Worm (Caenorhabditis elegans): ENCODE data around the gene F11A5.16.

F11A5.16 gene

ce11 chrV:16210257-16211002 is at the start of gene F11A5.16:
F11A5.16 (plus strand) TSS chrV:16210952.
- TF ChIP-seq unc-62 (GFP tag; optimal IDR thresholded peaks at IDR 0.05) = no peak

- no peak for TF ChIP-seq unc-62 (GFP tag; optimal IDR thresholded peaks at IDR 0.05)
Measured at ce11 chrV:16162124-16162735, 48.5 kb upstream of the F11A5.16 start, which contains the start of the genes str-109 and F10A3.11. str-109 (minus strand) TSS chrV:16162224. F10A3.11 (plus strand) TSS chrV:16162685.

DNA sequence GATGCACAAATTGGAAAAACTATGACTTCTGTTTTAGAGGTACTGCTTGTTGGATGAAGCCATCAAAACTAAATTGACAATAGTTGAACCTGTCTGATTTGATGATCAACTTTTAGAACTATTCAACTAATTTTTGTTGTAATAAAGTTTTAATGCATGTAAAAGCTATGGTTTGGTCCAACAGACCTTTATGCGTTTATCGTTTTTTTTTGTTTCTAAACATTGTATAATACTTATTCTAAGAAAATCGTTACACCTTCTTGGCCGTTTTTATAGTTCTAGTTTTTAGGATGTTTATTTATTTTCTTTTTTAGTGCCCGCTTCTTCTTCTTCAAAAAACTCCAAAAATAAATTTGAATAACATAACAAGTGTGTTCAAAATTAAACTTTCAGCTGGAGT is 47.0 kb upstream of the F11A5.16 start, which contains the start of gene F10A3.12:
F10A3.12 (plus strand) TSS at position 301 of the 400 bp plus-strand sequence.
- TF ChIP-seq unc-62 (GFP tag; optimal IDR thresholded peaks at IDR 0.05) = no peak

DNA sequence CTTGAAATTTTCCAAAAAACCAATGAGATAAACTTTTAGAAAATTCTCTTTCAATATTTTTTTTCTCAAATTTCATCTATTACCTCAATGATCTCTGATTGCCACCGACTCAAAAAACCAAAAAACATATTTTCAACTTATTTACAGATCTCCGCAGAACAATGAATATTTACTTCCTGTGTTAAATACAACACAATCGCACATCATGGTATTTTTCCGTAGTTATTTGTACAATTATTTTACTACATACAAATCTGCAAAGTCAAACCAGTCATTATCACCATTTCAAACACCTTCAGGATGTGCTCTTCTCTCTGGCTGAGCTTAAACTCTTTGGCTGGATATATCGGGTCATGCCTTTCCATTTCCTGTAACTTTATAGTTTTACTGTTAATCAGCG is 44.8 kb upstream of the F11A5.16 start, which contains the start of gene str-108:
str-108 (plus strand) TSS at position 301 of the 400 bp plus-strand sequence.
- TF ChIP-seq unc-62 (GFP tag; optimal IDR thresholded peaks at IDR 0.05) = no peak

DNA sequence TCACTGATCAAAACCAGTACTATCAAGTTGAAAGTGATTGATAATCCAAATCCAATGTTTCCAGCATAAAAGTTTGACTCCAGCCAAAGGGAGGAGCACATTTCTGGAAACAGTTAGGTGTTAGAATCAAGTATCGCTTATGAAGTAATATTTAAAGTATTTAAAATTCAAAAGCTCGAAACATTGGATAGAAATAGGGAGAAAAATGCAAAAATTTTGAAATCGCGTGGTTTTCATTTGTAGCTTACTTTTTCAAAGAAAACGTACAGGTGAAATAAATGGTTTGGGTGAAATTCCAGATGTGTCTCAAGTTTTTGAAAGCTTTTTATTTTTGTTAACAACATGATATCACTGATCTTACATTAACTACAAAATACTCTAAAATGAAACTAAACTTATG is 41.7 kb upstream of the F11A5.16 start, which contains the start of gene str-111:
str-111 (minus strand) TSS at position 101 of the 400 bp plus-strand sequence.
- TF ChIP-seq unc-62 (GFP tag; optimal IDR thresholded peaks at IDR 0.05) = no peak

DNA sequence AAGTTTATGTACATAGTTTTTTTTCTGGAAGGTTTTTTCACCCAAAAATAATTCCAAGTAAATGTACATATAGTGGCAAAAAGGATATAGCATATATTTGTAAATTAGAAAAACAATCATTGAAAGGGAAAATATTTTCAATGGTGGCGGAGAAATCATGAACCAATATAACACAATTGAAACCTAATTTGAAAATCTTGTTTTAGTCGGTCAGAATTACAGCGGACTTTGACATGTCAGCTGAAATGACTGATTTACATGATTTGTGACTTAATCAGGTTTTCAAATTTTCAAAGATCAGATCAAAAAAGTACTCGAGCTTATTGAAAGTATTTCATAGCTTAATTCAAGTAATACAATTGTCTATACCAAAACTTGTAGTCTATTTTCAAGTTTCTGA is 39.0 kb upstream of the F11A5.16 start, which contains the start of gene K05D4.9:
K05D4.9 (minus strand) TSS at position 101 of the 400 bp plus-strand sequence.
- no peak for TF ChIP-seq unc-62 (GFP tag; optimal IDR thresholded peaks at IDR 0.05)

- TF ChIP-seq unc-62 (GFP tag; optimal IDR thresholded peaks at IDR 0.05) = no peak
Measured at ce11 chrV:16174109-16174508, 36.6 kb upstream of the F11A5.16 start.

ce11 chrV:16175227-16175626 is 35.5 kb upstream of the F11A5.16 start:
- TF ChIP-seq unc-62 (GFP tag; optimal IDR thresholded peaks at IDR 0.05) = no peak

DNA sequence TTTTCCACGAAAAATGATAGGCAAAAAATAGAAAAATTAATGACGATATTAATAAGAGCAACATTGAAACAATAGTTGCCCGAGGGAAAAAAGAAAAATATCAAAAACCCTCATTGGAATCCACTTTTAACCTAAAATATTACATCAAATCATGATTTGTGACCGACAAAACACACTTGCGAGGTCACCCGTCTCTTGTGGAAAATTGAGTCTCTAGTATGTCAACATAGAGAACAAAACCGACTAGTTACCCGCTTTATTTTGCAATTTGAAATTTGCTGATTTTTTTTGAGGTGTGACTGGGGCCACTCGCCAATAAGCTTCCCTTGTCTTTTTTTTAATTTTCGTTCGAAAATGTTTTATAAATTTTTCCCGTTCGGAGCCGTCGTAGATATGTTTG is 35.0 kb upstream of the F11A5.16 start, which contains the start of gene cyp-33D1:
cyp-33D1 (minus strand) TSS at position 101 of the 400 bp plus-strand sequence.
- no peak for TF ChIP-seq unc-62 (GFP tag; optimal IDR thresholded peaks at IDR 0.05)

DNA sequence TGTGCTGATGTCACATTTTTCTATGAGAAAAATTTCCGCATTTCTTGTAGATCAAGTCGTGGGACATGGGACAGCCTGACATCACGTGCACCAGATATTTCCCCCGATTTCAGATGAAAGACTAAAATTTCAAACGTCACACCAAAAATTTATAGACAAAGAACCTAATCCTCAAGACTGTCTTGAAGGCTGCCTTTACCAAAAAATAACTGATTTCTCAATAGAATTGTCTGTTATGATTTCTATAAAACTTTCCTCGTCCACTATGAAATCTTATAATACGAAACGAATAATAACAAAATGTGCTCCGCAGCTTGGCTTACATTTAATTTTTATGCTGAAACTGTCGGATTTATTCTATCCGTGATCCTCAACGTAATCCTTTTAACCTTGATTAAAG is 30.4 kb upstream of the F11A5.16 start, which contains the start of gene str-106:
str-106 (plus strand) TSS at position 301 of the 400 bp plus-strand sequence.
- TF ChIP-seq unc-62 (GFP tag; optimal IDR thresholded peaks at IDR 0.05) = no peak

ce11 chrV:16182110-16182509 is 28.6 kb upstream of the F11A5.16 start, which contains the start of gene srz-13:
srz-13 (plus strand) TSS chrV:16182410.
- TF ChIP-seq unc-62 (GFP tag; optimal IDR thresholded peaks at IDR 0.05) = no peak

ce11 chrV:16182918-16183317 is 27.8 kb upstream of the F11A5.16 start, which contains the start of gene srh-277:
srh-277 (plus strand) TSS chrV:16183218.
- TF ChIP-seq unc-62 (GFP tag; optimal IDR thresholded peaks at IDR 0.05) = no peak

DNA sequence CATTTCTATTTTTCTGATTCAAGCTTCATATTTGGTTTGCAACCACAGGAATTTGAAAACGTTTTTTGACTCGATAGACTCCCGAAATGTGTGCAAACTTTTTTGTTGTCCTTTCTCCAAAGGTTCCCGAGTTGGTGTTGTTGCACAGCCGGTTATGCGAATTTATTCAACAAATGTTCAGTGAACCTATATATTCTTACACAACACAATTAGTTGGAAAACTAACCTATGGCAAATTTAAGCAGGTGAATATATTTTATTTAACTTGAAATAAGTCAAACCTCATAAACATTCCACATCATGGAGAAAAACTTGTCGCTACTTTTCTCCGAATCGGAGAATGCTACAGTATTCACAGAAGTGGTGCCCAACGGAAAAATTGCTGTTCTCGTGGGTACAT is 27.4 kb upstream of the F11A5.16 start, which contains the start of gene srz-14:
srz-14 (plus strand) TSS at position 301 of the 400 bp plus-strand sequence.
- TF ChIP-seq unc-62 (GFP tag; optimal IDR thresholded peaks at IDR 0.05) = no peak

ce11 chrV:16190485-16190884 is 20.3 kb upstream of the F11A5.16 start, which contains the start of gene srh-281:
srh-281 (plus strand) TSS chrV:16190785.
- TF ChIP-seq unc-62 (GFP tag; optimal IDR thresholded peaks at IDR 0.05) = no peak

ce11 chrV:16192114-16192513 is 18.6 kb upstream of the F11A5.16 start, which contains the start of gene srh-279:
srh-279 (plus strand) TSS chrV:16192414.
- TF ChIP-seq unc-62 (GFP tag; optimal IDR thresholded peaks at IDR 0.05) = no peak

- no peak for TF ChIP-seq unc-62 (GFP tag; optimal IDR thresholded peaks at IDR 0.05)
Measured at ce11 chrV:16194639-16195038, 16.1 kb upstream of the F11A5.16 start, which contains the start of gene rabr-4. rabr-4 (plus strand) TSS chrV:16194939.
